Fruit fly (Drosophila melanogaster): Measurements from ENCODE around the gene mrn.

The mrn gene

DNA sequence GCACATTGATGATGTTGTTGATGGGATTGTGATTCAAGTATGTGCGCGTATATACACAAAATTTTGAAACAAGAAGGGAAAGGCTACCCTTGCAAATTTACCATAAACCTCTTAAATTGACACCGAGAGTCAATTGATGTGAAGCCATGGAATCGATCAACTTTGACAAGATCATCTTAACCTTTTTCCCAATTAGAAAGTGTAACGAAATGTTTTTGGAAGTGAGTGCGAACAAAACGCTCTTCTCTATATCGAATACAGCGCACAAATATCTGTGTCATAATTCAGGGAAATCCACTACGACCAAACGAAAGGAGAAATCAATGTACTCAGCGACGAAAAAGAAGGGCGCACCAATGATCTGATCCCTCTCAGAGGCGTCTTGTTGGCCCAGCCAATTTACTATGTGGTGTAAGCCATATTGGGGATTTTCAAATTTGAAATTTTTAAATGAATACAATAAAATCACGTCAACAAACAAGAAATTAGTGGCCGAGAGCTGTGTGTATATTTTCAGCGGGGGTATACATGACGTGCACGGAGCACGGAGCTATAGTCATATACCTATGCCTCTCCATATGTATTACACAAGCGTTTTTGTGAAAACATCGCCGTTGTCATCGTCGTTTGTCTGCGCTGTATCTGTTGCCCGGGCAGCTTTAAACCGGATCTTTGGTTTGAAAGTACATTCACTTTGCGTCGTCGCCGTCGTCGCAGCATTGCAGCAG lies 46.8 kb downstream of the mrn start (continued):
- no peak for TF ChIP-seq CG4404 (GFP tag; IDR thresholded peaks at IDR 0.05)
- no peak for TF ChIP-seq p53 (GFP tag; optimal IDR thresholded peaks at IDR 0.05)
- no peak for TF ChIP-seq Neu2 (GFP tag; optimal IDR thresholded peaks at IDR 0.05; ENCODE audit: borderline replicate concordance)
- peak; percentile 35; the same call in 1 of the 3 replicates for TF ChIP-seq ken (GFP tag; IDR thresholded peaks at IDR 0.05)
- no peak for TF ChIP-seq CG6272 (GFP tag; IDR thresholded peaks at IDR 0.05)
- TF ChIP-seq Blimp-1 (GFP tag; optimal IDR thresholded peaks at IDR 0.05): peak; percentile 58
- TF ChIP-seq nau (GFP tag; optimal IDR thresholded peaks at IDR 0.05): no peak
- TF ChIP-seq Dbx (GFP tag; IDR thresholded peaks at IDR 0.05): no peak; the same call in 2 of the 3 replicates
- TF ChIP-seq CG31365 (tag; optimal IDR thresholded peaks at IDR 0.05): no peak
- TF ChIP-seq Max (GFP tag; optimal IDR thresholded peaks at IDR 0.05): peak; percentile 1
- TF ChIP-seq ems (GFP tag; optimal IDR thresholded peaks at IDR 0.05): peak; percentile 26
- TF ChIP-seq disco-r (GFP tag; optimal IDR thresholded peaks at IDR 0.05): peak; percentile 9
- no peak for TF ChIP-seq CG8478 (optimal IDR thresholded peaks at IDR 0.05)
- TF ChIP-seq nom (GFP tag; optimal IDR thresholded peaks at IDR 0.05): peak; percentile 35
- no peak for TF ChIP-seq CG14710 (tag; optimal IDR thresholded peaks at IDR 0.05)
- peak; percentile 49; the same call in 1 of the 2 replicates for TF ChIP-seq CG14441 (GFP tag; IDR thresholded peaks at IDR 0.05)
- no peak for TF ChIP-seq CG12769 (tag; optimal IDR thresholded peaks at IDR 0.05)
- TF ChIP-seq gem (tag; optimal IDR thresholded peaks at IDR 0.05): peak; percentile 45
- TF ChIP-seq Oli (tag; optimal IDR thresholded peaks at IDR 0.05): peak; percentile 26
- TF ChIP-seq CG11504 (tag; optimal IDR thresholded peaks at IDR 0.05): peak; percentile 59
- TF ChIP-seq fd96Cb (tag; optimal IDR thresholded peaks at IDR 0.05): peak; percentile 47
- peak; percentile 34 for TF ChIP-seq CG33557 (GFP tag; optimal IDR thresholded peaks at IDR 0.05)
- peak; percentile 30 for TF ChIP-seq Chrac-16 (GFP tag; optimal IDR thresholded peaks at IDR 0.05)
- peak; percentile 16 for TF ChIP-seq CG3163 (GFP tag; optimal IDR thresholded peaks at IDR 0.05)
- no peak for TF ChIP-seq Opbp (GFP tag; IDR thresholded peaks at IDR 0.05; ENCODE audit: partially characterized antibody)
- peak; percentile 14; the same call in 1 of the 2 replicates for TF ChIP-seq CG11247 (GFP tag; IDR thresholded peaks at IDR 0.05)
- TF ChIP-seq cas (GFP tag; IDR thresholded peaks at IDR 0.05): 0 out of 2 replicates have a peak, but pooled peaks have one; percentile 5
- peak; percentile 37 for TF ChIP-seq btn (GFP tag; optimal IDR thresholded peaks at IDR 0.05)
- TF ChIP-seq Tbp (GFP tag; optimal IDR thresholded peaks at IDR 0.05): no peak
- peak; percentile 23 for TF ChIP-seq CG6813 (GFP tag; optimal IDR thresholded peaks at IDR 0.05)
- TF ChIP-seq CG13624 (GFP tag; optimal IDR thresholded peaks at IDR 0.05): peak; percentile 1
- TF ChIP-seq CG12659 (GFP tag; optimal IDR thresholded peaks at IDR 0.05): peak; percentile 31
- 0 out of 2 replicates have a peak, but pooled peaks have one; percentile 48 for TF ChIP-seq CG32767 (GFP tag; IDR thresholded peaks at IDR 0.05)
- no peak for TF ChIP-seq otp (GFP tag; IDR thresholded peaks at IDR 0.05)
- TF ChIP-seq Vsx1 (GFP tag; optimal IDR thresholded peaks at IDR 0.05): no peak
- TF ChIP-seq jing (GFP tag; optimal IDR thresholded peaks at IDR 0.05): no peak
- peak; percentile 69 for TF ChIP-seq pros (GFP tag; optimal IDR thresholded peaks at IDR 0.05)
- no peak for TF ChIP-seq Bgb (GFP tag; IDR thresholded peaks at IDR 0.05; ENCODE audit: partially characterized antibody)
- TF ChIP-seq sug (tag; optimal IDR thresholded peaks at IDR 0.05): no peak
- TF ChIP-seq emc (GFP tag; optimal IDR thresholded peaks at IDR 0.05): no peak
- TF ChIP-seq corto (GFP tag; optimal IDR thresholded peaks at IDR 0.05): peak; percentile 3
- TF ChIP-seq CG13424 (tag; optimal IDR thresholded peaks at IDR 0.05): peak; percentile 49
- peak; percentile 32 for TF ChIP-seq CG2875 (GFP tag; optimal IDR thresholded peaks at IDR 0.05)
- TF ChIP-seq CG7372 (GFP tag; IDR thresholded peaks at IDR 0.05): no peak
- TF ChIP-seq CG9609 (GFP tag; optimal IDR thresholded peaks at IDR 0.05): no peak
- TF ChIP-seq CG17385 (GFP tag; optimal IDR thresholded peaks at IDR 0.05): peak; percentile 17
- peak; percentile 26 for TF ChIP-seq CG3281 (GFP tag; optimal IDR thresholded peaks at IDR 0.05)
- TF ChIP-seq mam (GFP tag; optimal IDR thresholded peaks at IDR 0.05): peak; percentile 52
- TF ChIP-seq nmo (GFP tag; optimal IDR thresholded peaks at IDR 0.05): peak; percentile 32

Measured in whole organism, embryonic.